Worm (Caenorhabditis elegans) whole organism, late embryonic: Measurements from ENCODE around the gene T07D4.5.

Experiments
- C38D4.7 ChIP-seq: fragments of 200-800 bp; sonication (Bioruptor generic); optimal IDR thresholded peaks from 2 replicates; lab custom pipeline; 2018; ENCODE audit warnings: mild to moderate bottlenecking, missing genetic modification characterization, moderate library complexity, missing compliant biosample characterization
- elt-4 ChIP-seq: sonication (generic microtip); optimal IDR thresholded peaks from 2 replicates; lab custom pipeline; 2016; ENCODE audit warnings: missing genetic modification characterization, missing compliant biosample characterization
- lin-11 ChIP-seq: fragments of 200-800 bp; sonication (Bioruptor generic); optimal IDR thresholded peaks from 2 replicates; lab custom pipeline; 2018; ENCODE audit warnings: mild to moderate bottlenecking, missing genetic modification characterization, missing compliant biosample characterization
- madf-2 ChIP-seq: sonication (generic microtip); optimal IDR thresholded peaks from 2 replicates; lab custom pipeline; 2017; ENCODE audit warnings: missing genetic modification characterization, missing compliant biosample characterization
- pag-3 ChIP-seq: sonication (generic microtip); optimal IDR thresholded peaks from 2 replicates; lab custom pipeline; 2016; ENCODE audit warnings: missing compliant biosample characterization, missing genetic modification characterization, borderline replicate concordance
- ztf-16 ChIP-seq: sonication (generic microtip); optimal IDR thresholded peaks from 2 replicates; lab custom pipeline; 2017; ENCODE audit warnings: missing genetic modification characterization, missing compliant biosample characterization

ce11 chrII:8903871-8904270 lies 19.7 kb upstream of the T07D4.5 start:
- TF ChIP-seq ztf-16 (no peak), C38D4.7 (no peak), madf-2 (tag; lab: Kevin White, UChicago) (no peak), pag-3 (tag; lab: Kevin White, UChicago) (no peak), lin-11 (tag; lab: Kevin White, UChicago) (no peak), elt-4 (tag; lab: Kevin White, UChicago) (no peak)
